Fruit fly (Drosophila melanogaster): ENCODE results near the gene Brd7-9.

Gene Brd7-9

DNA sequence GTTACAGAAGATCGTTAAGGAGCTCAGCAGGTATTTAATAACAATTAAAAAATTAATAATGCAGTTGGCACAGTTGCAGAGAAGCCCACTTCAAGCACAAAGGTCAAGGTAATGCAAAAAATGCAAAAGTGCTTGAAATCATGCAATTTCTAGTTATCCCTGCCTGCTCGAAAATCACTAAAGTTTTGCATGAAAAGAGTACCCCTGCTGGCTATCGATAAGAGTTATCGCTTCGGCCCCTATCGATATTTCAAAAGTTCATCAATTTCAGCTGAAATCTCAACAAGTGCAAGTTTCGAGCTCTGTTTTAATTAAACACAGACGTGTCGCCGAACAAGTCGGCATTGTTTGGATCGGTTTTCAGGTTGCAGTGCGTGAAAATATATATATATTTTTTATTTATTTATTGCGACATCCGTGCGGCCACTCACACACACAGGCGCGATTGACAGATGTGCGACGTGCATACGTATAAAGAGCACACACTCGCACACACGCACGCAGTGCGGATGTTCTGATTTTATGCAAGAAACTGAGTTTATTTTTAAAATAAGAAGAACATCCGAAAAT lies 38.7 kb downstream of the Brd7-9 start (continued):
- TF ChIP-seq NC2β (GFP tag; optimal IDR thresholded peaks at IDR 0.05), result peak; percentile 54
- peak; percentile 50 for TF ChIP-seq Hr3 (GFP tag; optimal IDR thresholded peaks at IDR 0.05)
- TF ChIP-seq CG13775 (GFP tag; optimal IDR thresholded peaks at IDR 0.05), result peak; percentile 82
- TF ChIP-seq fd102C (GFP tag; optimal IDR thresholded peaks at IDR 0.05), result no peak
- TF ChIP-seq Rfx (GFP tag; IDR thresholded peaks at IDR 0.05), result peak; percentile 78
- peak; percentile 30 for TF ChIP-seq CG5180 (GFP tag; optimal IDR thresholded peaks at IDR 0.05)
- TF ChIP-seq jigr1 (GFP tag; IDR thresholded peaks at IDR 0.05), result no peak
- no peak for TF ChIP-seq CG17385 (GFP tag; optimal IDR thresholded peaks at IDR 0.05)
- peak; percentile 46 for TF ChIP-seq D19A (tag; optimal IDR thresholded peaks at IDR 0.05)
- no peak for TF ChIP-seq CG11093 (GFP tag; IDR thresholded peaks at IDR 0.05)
- TF ChIP-seq Ada2b (GFP tag; IDR thresholded peaks at IDR 0.05), result peak; percentile 57
- TF ChIP-seq CG13123 (GFP tag; optimal IDR thresholded peaks at IDR 0.05), result no peak
- peak; percentile 20 for TF ChIP-seq CG7271 (tag; optimal IDR thresholded peaks at IDR 0.05)
- TF ChIP-seq Sox102F (GFP tag; optimal IDR thresholded peaks at IDR 0.05), result no peak
- no peak for TF ChIP-seq dimm (GFP tag; IDR thresholded peaks at IDR 0.05)
- peak in 1 of 3 experiments; percentile 47 for TF ChIP-seq lola (GFP tag; optimal IDR thresholded peaks at IDR 0.05)
- peak; percentile 53 for TF ChIP-seq Dip3 (GFP tag; optimal IDR thresholded peaks at IDR 0.05)
- no peak for TF ChIP-seq da (GFP tag; optimal IDR thresholded peaks at IDR 0.05)
- TF ChIP-seq CG9817 (tag; optimal IDR thresholded peaks at IDR 0.05), result peak; percentile 45
- peak; percentile 60 for TF ChIP-seq CoRest (tag; optimal IDR thresholded peaks at IDR 0.05)
- TF ChIP-seq CG33213 (GFP tag; optimal IDR thresholded peaks at IDR 0.05), result peak; percentile 38
- TF ChIP-seq Six4 (GFP tag; optimal IDR thresholded peaks at IDR 0.05), result no peak
- TF ChIP-seq Mes4 (GFP tag; optimal IDR thresholded peaks at IDR 0.05), result peak; percentile 44
- no peak for TF ChIP-seq luna (GFP tag; optimal IDR thresholded peaks at IDR 0.05)
- TF ChIP-seq Ets97D (GFP tag; optimal IDR thresholded peaks at IDR 0.05), result peak; percentile 86
- TF ChIP-seq ham (GFP tag; IDR thresholded peaks at IDR 0.05), result no peak
- peak; percentile 54 for TF ChIP-seq Antp (GFP tag; optimal IDR thresholded peaks at IDR 0.05)
- peak; percentile 50 for TF ChIP-seq CG8924 (tag; optimal IDR thresholded peaks at IDR 0.05)
- TF ChIP-seq CG11247 (GFP tag; IDR thresholded peaks at IDR 0.05), result peak; percentile 37; the same call in 1 of the 2 replicates
- peak; percentile 62 for TF ChIP-seq seq (GFP tag; IDR thresholded peaks at IDR 0.05)
- TF ChIP-seq Taf1 (GFP tag; IDR thresholded peaks at IDR 0.05), result no peak
- TF ChIP-seq Atf6 (GFP tag; IDR thresholded peaks at IDR 0.05), result peak; percentile 65; the same call in 1 of the 2 replicates
- TF ChIP-seq CG17802 (tag; optimal IDR thresholded peaks at IDR 0.05), result peak; percentile 2
- peak; percentile 7 for TF ChIP-seq maf-S (GFP tag; optimal IDR thresholded peaks at IDR 0.05)
- TF ChIP-seq gem (tag; optimal IDR thresholded peaks at IDR 0.05), result peak; percentile 59
- no peak for TF ChIP-seq CG14050 (GFP tag; IDR thresholded peaks at IDR 0.05)

DNA sequence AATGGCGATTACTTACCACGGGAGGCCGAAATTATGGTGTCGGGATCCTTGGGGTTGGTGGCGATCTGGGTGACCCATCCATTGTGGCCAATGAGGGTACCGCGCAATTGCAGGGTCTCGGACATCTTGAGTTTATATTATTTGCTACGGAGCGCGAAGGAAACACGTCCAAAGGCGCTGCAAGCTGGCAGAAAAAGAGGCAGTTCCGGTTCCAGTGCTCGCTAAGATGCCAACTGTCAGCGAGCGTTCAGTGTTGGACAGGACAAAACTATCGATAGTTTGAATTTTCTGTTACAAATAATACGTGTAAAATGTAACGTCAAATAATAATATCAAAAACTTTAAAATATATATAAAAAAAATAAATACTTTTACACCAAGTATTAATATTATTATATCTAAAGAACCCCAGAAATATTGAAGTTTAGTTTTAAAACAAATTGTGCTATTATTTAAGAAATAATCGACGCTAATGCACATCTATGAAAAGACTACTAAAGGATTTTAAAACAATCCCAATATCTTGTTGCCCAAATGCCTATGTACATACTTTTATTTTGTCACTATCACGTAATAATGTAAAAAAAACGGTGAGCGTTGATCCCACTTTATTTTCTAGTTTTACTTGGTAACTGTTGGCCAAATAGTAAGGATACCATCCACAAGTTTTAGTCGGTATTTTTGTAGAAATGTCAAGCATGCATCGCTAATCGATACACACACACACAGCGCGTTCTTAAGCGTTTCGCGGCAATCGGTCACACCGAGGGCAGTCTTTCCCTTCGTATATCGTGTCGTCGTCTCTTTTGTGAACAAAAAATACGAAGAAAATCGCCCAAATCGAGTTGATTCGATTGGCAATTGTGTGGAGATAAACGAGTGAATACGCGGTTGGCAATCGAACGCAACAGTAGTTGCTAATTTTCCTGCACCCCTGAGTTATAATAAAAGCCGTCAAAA lies 44.7 kb downstream of the Brd7-9 start, which contains the start of the genes Rack1 and mts:
Gene Rack1, minus strand, starts transcription at position 271 of the 960 bp plus-strand sequence.
Gene mts, plus strand, starts transcription at position 606 of the 960 bp plus-strand sequence.
- TF ChIP-seq al (GFP tag; IDR thresholded peaks at IDR 0.05), result peak; percentile 55; the same call in 1 of the 2 replicates
- peak; percentile 32; the same call in 1 of the 2 replicates for TF ChIP-seq CG6689 (GFP tag; IDR thresholded peaks at IDR 0.05)
- peak; percentile 95 for TF ChIP-seq HHEX (GFP tag; optimal IDR thresholded peaks at IDR 0.05)
- TF ChIP-seq pho (GFP tag; optimal IDR thresholded peaks at IDR 0.05), result peak; percentile 71
- peak; percentile 92 for TF ChIP-seq mirr (GFP tag; optimal IDR thresholded peaks at IDR 0.05)
- TF ChIP-seq ci (GFP tag; IDR thresholded peaks at IDR 0.05), result peak; percentile 97
- peak; percentile 82 for TF ChIP-seq stc (GFP tag; IDR thresholded peaks at IDR 0.05)
- TF ChIP-seq CG32767 (GFP tag; IDR thresholded peaks at IDR 0.05), result peak; percentile 49; the same call in 1 of the 2 replicates
- peak; percentile 77 for TF ChIP-seq CG1602 (GFP tag; optimal IDR thresholded peaks at IDR 0.05)
- peak; percentile 68 for TF ChIP-seq CG11398 (GFP tag; optimal IDR thresholded peaks at IDR 0.05)
- peak; percentile 58; the same call in 2 of the 3 replicates for TF ChIP-seq CG11695 (GFP tag; IDR thresholded peaks at IDR 0.05)
- peak; percentile 48 for TF ChIP-seq trem (tag; optimal IDR thresholded peaks at IDR 0.05)
- TF ChIP-seq CG8944 (GFP tag; optimal IDR thresholded peaks at IDR 0.05), result peak; percentile 68
- TF ChIP-seq Neu2 (GFP tag; optimal IDR thresholded peaks at IDR 0.05; ENCODE audit: borderline replicate concordance), result no peak
